Worm (Caenorhabditis elegans) whole organism, mixed stage, embryonic: ENCODE measurements around the gene K01A2.6.

Experiments used
- M03D4.4 ChIP-seq: sonication (generic microtip); optimal IDR thresholded peaks from 2 replicates; lab custom pipeline; 2017; ENCODE audit warnings: mild to moderate bottlenecking, missing genetic modification characterization, missing compliant biosample characterization
- bed-3 ChIP-seq: fragments of 200-800 bp; sonication (Bioruptor generic); optimal IDR thresholded peaks from 3 replicates; lab custom pipeline; 2018; ENCODE audit warnings: mild to moderate bottlenecking, missing genetic modification characterization, moderate library complexity, missing compliant biosample characterization
- blmp-1 ChIP-seq: fragments of 150-350 bp; optimal IDR thresholded peaks from 2 replicates; lab custom pipeline; 2014; ENCODE audit warnings: missing biosample characterization, missing genetic modification characterization
- ceh-39 ChIP-seq: fragments of 150-350 bp; optimal IDR thresholded peaks from 2 replicates; lab custom pipeline; 2014; ENCODE audit warnings: missing biosample characterization, missing genetic modification characterization
- ceh-43 ChIP-seq: fragments of 200-800 bp; sonication (Bioruptor generic); optimal IDR thresholded peaks from 2 replicates; lab custom pipeline; 2018; ENCODE audit warnings: mild to moderate bottlenecking, missing genetic modification characterization, moderate library complexity, missing compliant biosample characterization
- ceh-83 ChIP-seq: fragments of 200-800 bp; sonication (Bioruptor generic); optimal IDR thresholded peaks from 2 replicates; lab custom pipeline; 2018; ENCODE audit warnings: mild to moderate bottlenecking, missing genetic modification characterization, missing compliant biosample characterization
- ces-1 ChIP-seq: fragments of 150-350 bp; optimal IDR thresholded peaks from 2 replicates; lab custom pipeline; 2014; ENCODE audit warnings: missing biosample characterization, missing genetic modification reagents, missing genetic modification characterization
- cnd-1 ChIP-seq: fragments of 200-800 bp; sonication (Bioruptor generic); optimal IDR thresholded peaks from 2 replicates; lab custom pipeline; 2018; ENCODE audit warnings: mild to moderate bottlenecking, missing genetic modification characterization, missing compliant biosample characterization
- drap-1 ChIP-seq: fragments of 200-800 bp; sonication (Bioruptor generic); optimal IDR thresholded peaks from 3 replicates; lab custom pipeline; 2018; ENCODE audit warnings: mild to moderate bottlenecking, missing genetic modification characterization, missing compliant biosample characterization
- elt-1 ChIP-seq: sonication (generic microtip); optimal IDR thresholded peaks from 2 replicates; lab custom pipeline; 2017; ENCODE audit warnings: missing genetic modification characterization, mild to moderate bottlenecking, missing compliant biosample characterization, antibody characterized with exemption, moderate library complexity, borderline replicate concordance; ENCODE audit not compliant: insufficient read depth
- elt-3 ChIP-seq: fragments of 150-350 bp; optimal IDR thresholded peaks from 2 replicates; lab custom pipeline; 2014; ENCODE audit warnings: missing biosample characterization, missing genetic modification characterization
- flh-1 ChIP-seq: fragments of 200-800 bp; sonication (Bioruptor generic); optimal IDR thresholded peaks from 2 replicates; lab custom pipeline; 2018; ENCODE audit warnings: mild to moderate bottlenecking, missing genetic modification characterization, moderate library complexity, missing compliant biosample characterization
- ham-2 ChIP-seq: fragments of 200-800 bp; sonication (Bioruptor generic); optimal IDR thresholded peaks from 2 replicates; lab custom pipeline; 2018; ENCODE audit warnings: mild to moderate bottlenecking, missing genetic modification characterization, missing compliant biosample characterization
- hlh-1 ChIP-seq: fragments of 150-350 bp; optimal IDR thresholded peaks from 2 replicates; lab custom pipeline; 2014; ENCODE audit warnings: missing biosample characterization, missing genetic modification reagents, missing genetic modification characterization
- lin-13 ChIP-seq: fragments of 150-350 bp; optimal IDR thresholded peaks from 2 replicates; lab custom pipeline; 2014; ENCODE audit warnings: missing biosample characterization, missing genetic modification characterization
- lin-32 ChIP-seq: fragments of 200-800 bp; sonication (Bioruptor generic); optimal IDR thresholded peaks from 2 replicates; lab custom pipeline; 2018; ENCODE audit warnings: mild to moderate bottlenecking, missing genetic modification characterization, missing compliant biosample characterization
- lsy-2 ChIP-seq: fragments of 150-350 bp; optimal IDR thresholded peaks from 2 replicates; lab custom pipeline; 2014; ENCODE audit warnings: missing biosample characterization, missing genetic modification characterization
- mab-5 ChIP-seq: fragments of 150-350 bp; optimal IDR thresholded peaks from 2 replicates; lab custom pipeline; 2014; ENCODE audit warnings: missing biosample characterization, missing genetic modification characterization
- mep-1 ChIP-seq: fragments of 150-350 bp; optimal IDR thresholded peaks from 2 replicates; lab custom pipeline; 2017; ENCODE audit warnings: missing biosample characterization, missing genetic modification reagents, missing genetic modification characterization, inconsistent platforms
- mls-2 ChIP-seq: sonication (generic microtip); optimal IDR thresholded peaks from 2 replicates; lab custom pipeline; 2016; ENCODE audit warnings: mild to moderate bottlenecking, missing genetic modification characterization, moderate library complexity, missing compliant biosample characterization
- nhr-12 ChIP-seq: fragments of 150-350 bp; optimal IDR thresholded peaks from 2 replicates; lab custom pipeline; 2014; ENCODE audit warnings: missing biosample characterization, missing genetic modification characterization
- nhr-2 ChIP-seq: fragments of 150-350 bp; optimal IDR thresholded peaks from 2 replicates; lab custom pipeline; 2014; ENCODE audit warnings: missing biosample characterization, missing genetic modification characterization
- nhr-237 ChIP-seq: fragments of 150-350 bp; optimal IDR thresholded peaks from 2 replicates; lab custom pipeline; 2014; ENCODE audit warnings: missing biosample characterization, missing genetic modification characterization
- nhr-28 ChIP-seq: fragments of 150-350 bp; optimal IDR thresholded peaks from 2 replicates; lab custom pipeline; 2014; ENCODE audit warnings: missing biosample characterization, missing genetic modification characterization
- nhr-76 ChIP-seq: sonication (generic microtip); optimal IDR thresholded peaks from 2 replicates; lab custom pipeline; 2017; ENCODE audit warnings: missing biosample characterization, missing genetic modification characterization
- pha-4 ChIP-seq: fragments of 150-350 bp; optimal IDR thresholded peaks from 2 replicates; lab custom pipeline; 2018; ENCODE audit warnings: missing biosample characterization, missing genetic modification reagents, missing genetic modification characterization
- sem-2 ChIP-seq: fragments of 200-800 bp; sonication (Bioruptor generic); optimal IDR thresholded peaks from 2 replicates; lab custom pipeline; 2018; ENCODE audit warnings: mild to moderate bottlenecking, missing genetic modification characterization, missing compliant biosample characterization
- snpc-4 ChIP-seq: fragments of 150-350 bp; optimal IDR thresholded peaks from 2 replicates; lab custom pipeline; 2014; ENCODE audit warnings: missing biosample characterization, missing genetic modification characterization
- sptf-1 ChIP-seq: sonication (generic microtip); optimal IDR thresholded peaks from 2 replicates; lab custom pipeline; 2017; ENCODE audit warnings: mild to moderate bottlenecking, missing genetic modification characterization, moderate library complexity, missing compliant biosample characterization
- tbx-8 ChIP-seq: fragments of 200-800 bp; sonication (Bioruptor generic); optimal IDR thresholded peaks from 2 replicates; lab custom pipeline; 2018; ENCODE audit warnings: mild to moderate bottlenecking, missing genetic modification characterization, moderate library complexity, missing compliant biosample characterization
- unc-120 ChIP-seq: sonication (generic microtip); optimal IDR thresholded peaks from 2 replicates; lab custom pipeline; 2017; ENCODE audit warnings: missing genetic modification characterization, missing compliant biosample characterization; ENCODE audit not compliant: poor library complexity, severe bottlenecking
- unc-39 ChIP-seq: fragments of 150-350 bp; optimal IDR thresholded peaks from 2 replicates; lab custom pipeline; 2014; ENCODE audit warnings: missing biosample characterization, missing genetic modification characterization
- unc-62 ChIP-seq: fragments of 150-350 bp; optimal IDR thresholded peaks from 2 replicates; lab custom pipeline; 2014; ENCODE audit warnings: missing biosample characterization, missing genetic modification reagents, missing genetic modification characterization
- zip-8 ChIP-seq: fragments of 150-350 bp; optimal IDR thresholded peaks from 2 replicates; lab custom pipeline; 2014; ENCODE audit warnings: missing biosample characterization, missing genetic modification characterization
- ztf-11 ChIP-seq: fragments of 150-350 bp; optimal IDR thresholded peaks from 2 replicates; lab custom pipeline; 2014; ENCODE audit warnings: missing biosample characterization, missing genetic modification characterization

K01A2.6 gene

ce11 chrII:299684-300083 is at the start of gene K01A2.6:
K01A2.6 (plus strand) TSS chrII:299984.
- TF ChIP-seq nhr-12 (tag; lab: Kevin White, UChicago) (no peak), ceh-43 (GFP tag; lab: Kevin White, UChicago) (no peak), elt-1 (no peak), ceh-39 (tag; lab: Kevin White, UChicago) (no peak), cnd-1 (tag; lab: Kevin White, UChicago) (no peak), M03D4.4 (tag; lab: Kevin White, UChicago) (no peak), ces-1 (GFP tag; lab: Kevin White, UChicago) (no peak), nhr-76 (tag; lab: Kevin White, UChicago) (no peak), sem-2 (GFP tag; lab: Kevin White, UChicago) (no peak), snpc-4 (tag; lab: Kevin White, UChicago) (no peak), nhr-2 (tag; lab: Kevin White, UChicago) (no peak), hlh-1 (tag; lab: Kevin White, UChicago) (no peak), drap-1 (GFP tag; lab: Kevin White, UChicago) (no peak)
- TF ChIP-seq, all 35 proteins: peak for 0

- TF ChIP-seq tbx-8 (GFP tag; lab: Kevin White, UChicago) (peak; percentile 68), nhr-28 (tag; lab: Kevin White, UChicago) (peak; percentile 44), ceh-39 (tag; lab: Kevin White, UChicago) (peak; percentile 85), lin-32 (GFP tag; lab: Kevin White, UChicago) (peak; percentile 65), cnd-1 (tag; lab: Kevin White, UChicago) (peak; percentile 87), mep-1 (tag; lab: Kevin White, UChicago) (peak; percentile 97), zip-8 (tag; lab: Kevin White, UChicago) (no peak), ceh-83 (GFP tag; lab: Kevin White, UChicago) (peak; percentile 48), hlh-1 (tag; lab: Kevin White, UChicago) (peak; percentile 87), mls-2 (tag; lab: Kevin White, UChicago) (peak; percentile 88), bed-3 (GFP tag; lab: Kevin White, UChicago) (peak; percentile 43), lsy-2 (tag; lab: Kevin White, UChicago) (peak; percentile 83), lin-13 (tag; lab: Kevin White, UChicago) (peak; percentile 90), ham-2 (GFP tag; lab: Kevin White, UChicago) (peak; percentile 74), unc-62 (GFP tag; lab: Kevin White, UChicago) (peak; percentile 50), drap-1 (GFP tag; lab: Kevin White, UChicago) (peak; percentile 87), ztf-11 (tag; lab: Kevin White, UChicago) (peak; percentile 80), M03D4.4 (tag; lab: Kevin White, UChicago) (peak; percentile 83), unc-120 (tag; lab: Kevin White, UChicago) (peak; percentile 76), nhr-76 (tag; lab: Kevin White, UChicago) (peak; percentile 72), ceh-43 (GFP tag; lab: Kevin White, UChicago) (peak; percentile 79), snpc-4 (tag; lab: Kevin White, UChicago) (no peak), mab-5 (tag; lab: Kevin White, UChicago) (peak; percentile 46), nhr-2 (tag; lab: Kevin White, UChicago) (peak; percentile 57), blmp-1 (tag; lab: Kevin White, UChicago) (peak; percentile 62), nhr-237 (tag; lab: Kevin White, UChicago) (peak; percentile 90), elt-1 (no peak), pha-4 (tag; lab: Kevin White, UChicago) (peak; percentile 84), flh-1 (GFP tag; lab: Kevin White, UChicago) (peak; percentile 39), sem-2 (GFP tag; lab: Kevin White, UChicago) (peak; percentile 17), unc-39 (tag; lab: Kevin White, UChicago) (peak; percentile 62), ces-1 (GFP tag; lab: Kevin White, UChicago) (peak; percentile 98), sptf-1 (peak; percentile 93), elt-3 (tag; lab: Kevin White, UChicago) (no peak), nhr-12 (tag; lab: Kevin White, UChicago) (peak; percentile 74)
These were observed 44.7 kb upstream of the K01A2.6 start for ce11 chrII:255124-255523.

- TF ChIP-seq mep-1 (tag; lab: Kevin White, UChicago) (no peak), zip-8 (tag; lab: Kevin White, UChicago) (no peak), blmp-1 (tag; lab: Kevin White, UChicago) (no peak), drap-1 (GFP tag; lab: Kevin White, UChicago) (no peak), unc-120 (tag; lab: Kevin White, UChicago) (no peak), ztf-11 (tag; lab: Kevin White, UChicago) (no peak), ham-2 (GFP tag; lab: Kevin White, UChicago) (no peak), lin-13 (tag; lab: Kevin White, UChicago) (no peak), mls-2 (tag; lab: Kevin White, UChicago) (no peak), nhr-12 (tag; lab: Kevin White, UChicago) (no peak), elt-1 (no peak), unc-39 (tag; lab: Kevin White, UChicago) (no peak), bed-3 (GFP tag; lab: Kevin White, UChicago) (no peak), unc-62 (GFP tag; lab: Kevin White, UChicago) (no peak), ceh-39 (tag; lab: Kevin White, UChicago) (no peak), elt-3 (tag; lab: Kevin White, UChicago) (no peak), cnd-1 (tag; lab: Kevin White, UChicago) (no peak), tbx-8 (GFP tag; lab: Kevin White, UChicago) (no peak)
These were observed 42.3 kb upstream of the K01A2.6 start, which contains the start of gene cat-2 for ce11 chrII:257519-257918. cat-2 (plus strand) TSS chrII:257819.
